Worm (Caenorhabditis elegans) whole organism, mixed stage, embryonic: Measurements from ENCODE around the gene Y51A2B.9.
"Not testable (repeated sequence)": the region's sequence is repeated elsewhere in the genome, so short reads cannot be mapped to it uniquely, and the experiment has no call there.

Experiments used
- M03D4.4 ChIP-seq: sonication (generic microtip); optimal IDR thresholded peaks from 2 replicates; lab custom pipeline; 2017; ENCODE audit warnings: mild to moderate bottlenecking, missing genetic modification characterization, missing compliant biosample characterization
- bed-3 ChIP-seq: fragments of 200-800 bp; sonication (Bioruptor generic); optimal IDR thresholded peaks from 3 replicates; lab custom pipeline; 2018; ENCODE audit warnings: mild to moderate bottlenecking, missing genetic modification characterization, moderate library complexity, missing compliant biosample characterization
- blmp-1 ChIP-seq: fragments of 150-350 bp; optimal IDR thresholded peaks from 2 replicates; lab custom pipeline; 2014; ENCODE audit warnings: missing biosample characterization, missing genetic modification characterization
- ceh-39 ChIP-seq: fragments of 150-350 bp; optimal IDR thresholded peaks from 2 replicates; lab custom pipeline; 2014; ENCODE audit warnings: missing biosample characterization, missing genetic modification characterization
- ceh-43 ChIP-seq: fragments of 200-800 bp; sonication (Bioruptor generic); optimal IDR thresholded peaks from 2 replicates; lab custom pipeline; 2018; ENCODE audit warnings: mild to moderate bottlenecking, missing genetic modification characterization, moderate library complexity, missing compliant biosample characterization
- ces-1 ChIP-seq: fragments of 150-350 bp; optimal IDR thresholded peaks from 2 replicates; lab custom pipeline; 2014; ENCODE audit warnings: missing biosample characterization, missing genetic modification reagents, missing genetic modification characterization
- drap-1 ChIP-seq: fragments of 200-800 bp; sonication (Bioruptor generic); optimal IDR thresholded peaks from 3 replicates; lab custom pipeline; 2018; ENCODE audit warnings: mild to moderate bottlenecking, missing genetic modification characterization, missing compliant biosample characterization
- elt-1 ChIP-seq: sonication (generic microtip); optimal IDR thresholded peaks from 2 replicates; lab custom pipeline; 2017; ENCODE audit warnings: missing genetic modification characterization, mild to moderate bottlenecking, missing compliant biosample characterization, antibody characterized with exemption, moderate library complexity, borderline replicate concordance; ENCODE audit not compliant: insufficient read depth
- hlh-1 ChIP-seq: fragments of 150-350 bp; optimal IDR thresholded peaks from 2 replicates; lab custom pipeline; 2014; ENCODE audit warnings: missing biosample characterization, missing genetic modification reagents, missing genetic modification characterization
- lin-32 ChIP-seq: fragments of 200-800 bp; sonication (Bioruptor generic); optimal IDR thresholded peaks from 2 replicates; lab custom pipeline; 2018; ENCODE audit warnings: mild to moderate bottlenecking, missing genetic modification characterization, missing compliant biosample characterization
- mab-5 ChIP-seq: fragments of 150-350 bp; optimal IDR thresholded peaks from 2 replicates; lab custom pipeline; 2014; ENCODE audit warnings: missing biosample characterization, missing genetic modification characterization
- mep-1 ChIP-seq: fragments of 150-350 bp; optimal IDR thresholded peaks from 2 replicates; lab custom pipeline; 2017; ENCODE audit warnings: missing biosample characterization, missing genetic modification reagents, missing genetic modification characterization, inconsistent platforms
- mls-2 ChIP-seq: sonication (generic microtip); optimal IDR thresholded peaks from 2 replicates; lab custom pipeline; 2016; ENCODE audit warnings: mild to moderate bottlenecking, missing genetic modification characterization, moderate library complexity, missing compliant biosample characterization
- nhr-12 ChIP-seq: fragments of 150-350 bp; optimal IDR thresholded peaks from 2 replicates; lab custom pipeline; 2014; ENCODE audit warnings: missing biosample characterization, missing genetic modification characterization
- nhr-237 ChIP-seq: fragments of 150-350 bp; optimal IDR thresholded peaks from 2 replicates; lab custom pipeline; 2014; ENCODE audit warnings: missing biosample characterization, missing genetic modification characterization
- nhr-76 ChIP-seq: sonication (generic microtip); optimal IDR thresholded peaks from 2 replicates; lab custom pipeline; 2017; ENCODE audit warnings: missing biosample characterization, missing genetic modification characterization
- pha-4 ChIP-seq: fragments of 150-350 bp; optimal IDR thresholded peaks from 2 replicates; lab custom pipeline; 2018; ENCODE audit warnings: missing biosample characterization, missing genetic modification reagents, missing genetic modification characterization
- sem-2 ChIP-seq: fragments of 200-800 bp; sonication (Bioruptor generic); optimal IDR thresholded peaks from 2 replicates; lab custom pipeline; 2018; ENCODE audit warnings: mild to moderate bottlenecking, missing genetic modification characterization, missing compliant biosample characterization
- snpc-4 ChIP-seq: fragments of 150-350 bp; optimal IDR thresholded peaks from 2 replicates; lab custom pipeline; 2014; ENCODE audit warnings: missing biosample characterization, missing genetic modification characterization
- sptf-1 ChIP-seq: sonication (generic microtip); optimal IDR thresholded peaks from 2 replicates; lab custom pipeline; 2017; ENCODE audit warnings: mild to moderate bottlenecking, missing genetic modification characterization, moderate library complexity, missing compliant biosample characterization
- tbx-8 ChIP-seq: fragments of 200-800 bp; sonication (Bioruptor generic); optimal IDR thresholded peaks from 2 replicates; lab custom pipeline; 2018; ENCODE audit warnings: mild to moderate bottlenecking, missing genetic modification characterization, moderate library complexity, missing compliant biosample characterization
- unc-120 ChIP-seq: sonication (generic microtip); optimal IDR thresholded peaks from 2 replicates; lab custom pipeline; 2017; ENCODE audit warnings: missing genetic modification characterization, missing compliant biosample characterization; ENCODE audit not compliant: poor library complexity, severe bottlenecking
- unc-39 ChIP-seq: fragments of 150-350 bp; optimal IDR thresholded peaks from 2 replicates; lab custom pipeline; 2014; ENCODE audit warnings: missing biosample characterization, missing genetic modification characterization
- unc-62 ChIP-seq: fragments of 150-350 bp; optimal IDR thresholded peaks from 2 replicates; lab custom pipeline; 2014; ENCODE audit warnings: missing biosample characterization, missing genetic modification reagents, missing genetic modification characterization
- zip-8 ChIP-seq: fragments of 150-350 bp; optimal IDR thresholded peaks from 2 replicates; lab custom pipeline; 2014; ENCODE audit warnings: missing biosample characterization, missing genetic modification characterization

The Y51A2B.9 gene

ce11 chrV:18395649-18396048 is at the start of gene Y51A2B.9:
Gene Y51A2B.9, minus strand, starts transcription at chrV:18395749.
- no peak for TF ChIP-seq zip-8 (tag; lab: Kevin White, UChicago)
- TF ChIP-seq tbx-8 (GFP tag; lab: Kevin White, UChicago): no peak
- no peak for TF ChIP-seq unc-62 (GFP tag; lab: Kevin White, UChicago)
- TF ChIP-seq mep-1 (tag; lab: Kevin White, UChicago): no peak
- no peak for TF ChIP-seq nhr-76 (tag; lab: Kevin White, UChicago)
- no peak for TF ChIP-seq bed-3 (GFP tag; lab: Kevin White, UChicago)
- TF ChIP-seq, all 35 proteins: peak for 0

- TF ChIP-seq blmp-1 (no peak), unc-62 (GFP tag; lab: Kevin White, UChicago) (no peak), elt-1 (tag; lab: Kevin White, UChicago) (no peak), bed-3 (GFP tag; lab: Kevin White, UChicago) (no peak), unc-120 (tag; lab: Kevin White, UChicago) (no peak), M03D4.4 (tag; lab: Kevin White, UChicago) (no peak)
- TF ChIP-seq, all 35 proteins: peak for 0
These were observed 48.6 kb upstream of the Y51A2B.9 start, which contains the start of gene ZK228.1 for ce11 chrV:18444118-18444517. Gene ZK228.1, plus strand, starts transcription at chrV:18444418.

ce11 chrV:18439469-18439868 is 43.9 kb upstream of the Y51A2B.9 start, which contains the start of gene ZK262.9:
Gene ZK262.9, plus strand, starts transcription at chrV:18439769.
- not testable (repeated sequence) for TF ChIP-seq M03D4.4 (tag; lab: Kevin White, UChicago); bed-3 (GFP tag; lab: Kevin White, UChicago); sem-2 (GFP tag; lab: Kevin White, UChicago)

- TF ChIP-seq zip-8 (tag; lab: Kevin White, UChicago): no peak
- TF ChIP-seq ceh-43 (GFP tag; lab: Kevin White, UChicago): no peak
- no peak for TF ChIP-seq snpc-4
- TF ChIP-seq unc-39 (tag; lab: Kevin White, UChicago): no peak
- TF ChIP-seq drap-1: no peak
- TF ChIP-seq ces-1 (GFP tag; lab: Kevin White, UChicago): no peak
These were observed 42.5 kb upstream of the Y51A2B.9 start, which contains the start of gene ZK262.8 for ce11 chrV:18438081-18438480. Gene ZK262.8, plus strand, starts transcription at chrV:18438381.

ce11 chrV:18434961-18435360 is 39.4 kb upstream of the Y51A2B.9 start, which contains the start of gene ZK262.20:
Gene ZK262.20, minus strand, starts transcription at chrV:18435061.
- TF ChIP-seq hlh-1 (no peak), mab-5 (no peak), bed-3 (GFP tag; lab: Kevin White, UChicago) (no peak), ces-1 (GFP tag; lab: Kevin White, UChicago) (no peak), nhr-237 (no peak)
- TF ChIP-seq, all 35 proteins: peak for 0

ce11 chrV:18431450-18431849 is 35.9 kb upstream of the Y51A2B.9 start, which contains the start of gene srw-82:
Gene srw-82, plus strand, starts transcription at chrV:18431750.
- TF ChIP-seq sptf-1 (no peak), drap-1 (no peak), mls-2 (tag; lab: Kevin White, UChicago) (no peak), M03D4.4 (tag; lab: Kevin White, UChicago) (no peak), nhr-76 (tag; lab: Kevin White, UChicago) (no peak), unc-39 (tag; lab: Kevin White, UChicago) (no peak), lin-32 (GFP tag; lab: Kevin White, UChicago) (no peak), ceh-39 (tag; lab: Kevin White, UChicago) (no peak), nhr-12 (no peak), nhr-237 (no peak)

ce11 chrV:18430826-18431225 is 35.3 kb upstream of the Y51A2B.9 start:
- peak; percentile 3 for TF ChIP-seq drap-1
- TF ChIP-seq pha-4 (tag; lab: Kevin White, UChicago): no peak
- TF ChIP-seq nhr-76 (tag; lab: Kevin White, UChicago): no peak
- no peak for TF ChIP-seq blmp-1
- no peak for TF ChIP-seq sem-2 (GFP tag; lab: Kevin White, UChicago)
- no peak for TF ChIP-seq lin-32 (GFP tag; lab: Kevin White, UChicago)
